Fruit fly (Drosophila melanogaster) whole organism, embryonic: ENCODE results near the gene fry.

Experiments
- Adf1 ChIP-seq: fragments of 200-800 bp; sonication (Bioruptor generic); IDR thresholded peaks from 2 replicates; pipeline ENCODE4 v1.3.6; 2022; ENCODE audit warnings: missing biosample characterization, missing genetic modification characterization
- Atf-2 ChIP-seq: fragments of 200-800 bp; sonication (Bioruptor generic); optimal IDR thresholded peaks from 2 replicates; lab custom pipeline; 2016; ENCODE audit warnings: missing biosample characterization, missing genetic modification characterization
- B-H1 ChIP-seq: fragments of 200-800 bp; sonication (Bioruptor generic); IDR thresholded peaks from 3 replicates; pipeline ENCODE4 v1.3.6; 2022; ENCODE audit warnings: missing biosample characterization, missing genetic modification characterization
- BEAF-32 ChIP-seq: fragments of 200-800 bp; sonication (Bioruptor generic); optimal IDR thresholded peaks from 3 replicates; lab custom pipeline; 2017; ENCODE audit warnings: missing biosample characterization, missing genetic modification characterization, mild to moderate bottlenecking, moderate library complexity, missing genetic modification reagents
- BtbVII ChIP-seq: fragments of 200-800 bp; sonication (Bioruptor generic); optimal IDR thresholded peaks from 3 replicates; lab custom pipeline; 2017; ENCODE audit warnings: missing biosample characterization, mild to moderate bottlenecking, missing genetic modification characterization
- CG11695 ChIP-seq: fragments of 200-800 bp; sonication (Bioruptor generic); IDR thresholded peaks from 3 replicates; pipeline ENCODE4 v1.3.6; 2022; ENCODE audit warnings: missing biosample characterization, missing genetic modification characterization
- CG12219 ChIP-seq: fragments of 200-800 bp; sonication (Bioruptor generic); optimal IDR thresholded peaks from 3 replicates; lab custom pipeline; 2018; ENCODE audit warnings: missing biosample characterization, mild to moderate bottlenecking, missing genetic modification characterization
- CG12236 ChIP-seq: fragments of 200-800 bp; sonication (Bioruptor generic); optimal IDR thresholded peaks from 2 replicates; lab custom pipeline; 2016; ENCODE audit warnings: missing biosample characterization, missing genetic modification characterization
- CG12744 ChIP-seq: fragments of 200-800 bp; sonication (Bioruptor generic); optimal IDR thresholded peaks from 2 replicates; lab custom pipeline; 2016; ENCODE audit warnings: missing biosample characterization, missing genetic modification characterization
- CG14050 ChIP-seq: fragments of 200-800 bp; sonication (Bioruptor generic); IDR thresholded peaks from 3 replicates; pipeline ENCODE4 v1.3.6; 2022; ENCODE audit warnings: missing biosample characterization, missing genetic modification characterization
- CG16779 ChIP-seq: fragments of 200-800 bp; sonication (Bioruptor generic); IDR thresholded peaks from 2 replicates; pipeline ENCODE4 v1.3.6; 2022; ENCODE audit warnings: missing biosample characterization, missing genetic modification characterization
- CG17612 ChIP-seq: fragments of 200-800 bp; sonication (Bioruptor generic); IDR thresholded peaks from 2 replicates; pipeline ENCODE4 v1.3.6; 2022; ENCODE audit warnings: missing biosample characterization, missing genetic modification characterization
- CG1792 ChIP-seq: fragments of 200-800 bp; sonication (Bioruptor generic); optimal IDR thresholded peaks from 2 replicates; lab custom pipeline; 2016; ENCODE audit warnings: missing biosample characterization, missing genetic modification characterization
- CG2116 ChIP-seq: fragments of 200-800 bp; sonication (Bioruptor generic); optimal IDR thresholded peaks from 3 replicates; lab custom pipeline; 2018; ENCODE audit warnings: missing biosample characterization, mild to moderate bottlenecking, missing genetic modification characterization
- CG33213 ChIP-seq: fragments of 200-800 bp; sonication (Bioruptor generic); optimal IDR thresholded peaks from 3 replicates; lab custom pipeline; 2016; ENCODE audit warnings: missing biosample characterization, missing genetic modification characterization
- CG4617 ChIP-seq: fragments of 200-800 bp; sonication (Bioruptor generic); optimal IDR thresholded peaks from 3 replicates; lab custom pipeline; 2016; ENCODE audit warnings: missing biosample characterization, missing genetic modification characterization, borderline replicate concordance
- CG7556 ChIP-seq: fragments of 200-800 bp; sonication (Bioruptor generic); optimal IDR thresholded peaks from 2 replicates; lab custom pipeline; 2017; ENCODE audit warnings: missing biosample characterization, mild to moderate bottlenecking, missing genetic modification characterization
- CG7786 ChIP-seq: fragments of 200-800 bp; sonication (Bioruptor generic); optimal IDR thresholded peaks from 2 replicates; lab custom pipeline; 2016; ENCODE audit warnings: missing biosample characterization, missing genetic modification characterization
- CG9797 ChIP-seq: fragments of 200-800 bp; sonication (Bioruptor generic); optimal IDR thresholded peaks from 3 replicates; lab custom pipeline; 2018; ENCODE audit warnings: missing biosample characterization, mild to moderate bottlenecking, missing genetic modification characterization
- CG9876 ChIP-seq: fragments of 200-800 bp; sonication (Bioruptor generic); optimal IDR thresholded peaks from 2 replicates; lab custom pipeline; 2016; ENCODE audit warnings: missing biosample characterization, missing genetic modification characterization
- Dad ChIP-seq: fragments of 200-800 bp; sonication (Bioruptor generic); optimal IDR thresholded peaks from 3 replicates; lab custom pipeline; 2016; ENCODE audit warnings: missing biosample characterization, missing genetic modification characterization
- Dp ChIP-seq: fragments of 200-800 bp; sonication (Bioruptor generic); optimal IDR thresholded peaks from 2 replicates; lab custom pipeline; 2018; ENCODE audit warnings: missing biosample characterization, mild to moderate bottlenecking, missing genetic modification characterization, moderate library complexity
- E2f2 ChIP-seq: fragments of 200-800 bp; sonication (Bioruptor generic); IDR thresholded peaks from 2 replicates; pipeline ENCODE4 v1.3.6; 2022; ENCODE audit warnings: missing biosample characterization, missing genetic modification characterization
- Ets65A ChIP-seq: fragments of 200-800 bp; sonication (Bioruptor generic); peaks from one replicate; lab custom pipeline; 2016; ENCODE audit warnings: missing biosample characterization, missing genetic modification characterization
- HLH3B ChIP-seq: fragments of 200-800 bp; sonication (Bioruptor generic); IDR thresholded peaks from 2 replicates; pipeline ENCODE4 v1.3.6; 2022; ENCODE audit warnings: missing biosample characterization, missing genetic modification characterization
- HmgZ ChIP-seq: fragments of 200-800 bp; sonication (Bioruptor generic); optimal IDR thresholded peaks from 2 replicates; lab custom pipeline; 2018; ENCODE audit warnings: missing biosample characterization, mild to moderate bottlenecking, missing genetic modification characterization
- Hr3 ChIP-seq: fragments of 200-800 bp; sonication (Bioruptor generic); optimal IDR thresholded peaks from 3 replicates; lab custom pipeline; 2016; ENCODE audit warnings: missing biosample characterization, missing genetic modification characterization
- Jarid2 ChIP-seq: fragments of 200-800 bp; sonication (Bioruptor generic); optimal IDR thresholded peaks from 3 replicates; lab custom pipeline; 2017; ENCODE audit warnings: mild to moderate bottlenecking, missing biosample characterization, missing genetic modification reagents, missing genetic modification characterization
- MESR4 ChIP-seq: fragments of 200-800 bp; sonication (Bioruptor generic); optimal IDR thresholded peaks from 2 replicates; lab custom pipeline; 2018; ENCODE audit warnings: missing biosample characterization, mild to moderate bottlenecking, missing genetic modification characterization, moderate library complexity
- Max ChIP-seq: fragments of 200-800 bp; sonication (Bioruptor generic); optimal IDR thresholded peaks from 2 replicates; lab custom pipeline; 2016; ENCODE audit warnings: missing biosample characterization, mild to moderate bottlenecking, missing genetic modification characterization
- Mrtf ChIP-seq: fragments of 200-800 bp; sonication (Bioruptor generic); IDR thresholded peaks from 3 replicates; pipeline ENCODE4 v1.3.6; 2022; ENCODE audit warnings: missing biosample characterization, missing genetic modification characterization
- NfI ChIP-seq: fragments of 200-800 bp; sonication (Bioruptor generic); optimal IDR thresholded peaks from 3 replicates; lab custom pipeline; 2018; ENCODE audit warnings: missing biosample characterization, mild to moderate bottlenecking, missing genetic modification characterization, moderate library complexity
- Pdp1 ChIP-seq, 2 experiments: fragments of 200-800 bp; sonication (Bioruptor generic); optimal IDR thresholded peaks; 3 replicates each; lab custom pipeline; 2016; ENCODE audit warnings: missing biosample characterization in 2 of 2, missing genetic modification characterization in 2 of 2, mild to moderate bottlenecking in 1 of 2, moderate library complexity in 1 of 2
- Usf ChIP-seq: fragments of 200-800 bp; sonication (Bioruptor generic); optimal IDR thresholded peaks from 2 replicates; lab custom pipeline; 2017; ENCODE audit warnings: missing genotype, missing biosample characterization, missing genetic modification characterization
- Xbp1 ChIP-seq: fragments of 200-800 bp; sonication (Bioruptor generic); optimal IDR thresholded peaks from 3 replicates; lab custom pipeline; 2016; ENCODE audit warnings: missing biosample characterization, mild to moderate bottlenecking, missing genetic modification characterization
- chif ChIP-seq, 2 experiments: fragments of 200-800 bp; sonication (Bioruptor generic); optimal IDR thresholded peaks; 3 replicates each; lab custom pipeline; 2016; ENCODE audit warnings: missing biosample characterization in 2 of 2, missing genetic modification characterization in 2 of 2
- dati ChIP-seq: fragments of 200-800 bp; sonication (Bioruptor generic); IDR thresholded peaks from 2 replicates; pipeline ENCODE4 v1.3.6; 2022; ENCODE audit warnings: missing biosample characterization, missing genetic modification characterization
- dpn ChIP-seq, 2 experiments: fragments of 200-800 bp; sonication (Bioruptor generic); optimal IDR thresholded peaks; 3 replicates each; lab custom pipeline; 2016; ENCODE audit warnings: missing biosample characterization in 2 of 2, missing genetic modification characterization in 2 of 2
- ems ChIP-seq: fragments of 200-800 bp; sonication (Bioruptor generic); optimal IDR thresholded peaks from 3 replicates; lab custom pipeline; 2016; ENCODE audit warnings: missing biosample characterization, missing genetic modification characterization
- gfzf ChIP-seq: fragments of 200-800 bp; sonication (Bioruptor generic); optimal IDR thresholded peaks from 2 replicates; lab custom pipeline; 2016; ENCODE audit warnings: missing biosample characterization, mild to moderate bottlenecking, missing genetic modification characterization, moderate library complexity
- klu ChIP-seq: fragments of 200-800 bp; sonication (Bioruptor generic); IDR thresholded peaks from 2 replicates; pipeline ENCODE4 v1.3.6; 2022; ENCODE audit warnings: missing biosample characterization, missing genetic modification characterization
- knrl ChIP-seq: fragments of 200-800 bp; sonication (Bioruptor generic); IDR thresholded peaks from 3 replicates; pipeline ENCODE4 v1.3.6; 2022; ENCODE audit warnings: missing biosample characterization, missing genetic modification characterization; ENCODE audit not compliant: partially characterized antibody
- nau ChIP-seq: fragments of 200-800 bp; sonication (Bioruptor generic); optimal IDR thresholded peaks from 3 replicates; lab custom pipeline; 2017; ENCODE audit warnings: missing biosample characterization, mild to moderate bottlenecking, missing genetic modification characterization, missing genetic modification reagents
- odd ChIP-seq: fragments of 200-800 bp; sonication (Bioruptor generic); optimal IDR thresholded peaks from 2 replicates; lab custom pipeline; 2017; ENCODE audit warnings: missing biosample characterization, mild to moderate bottlenecking, missing genetic modification characterization
- pfk ChIP-seq: fragments of 200-800 bp; sonication (Bioruptor generic); optimal IDR thresholded peaks from 2 replicates; lab custom pipeline; 2018; ENCODE audit warnings: missing biosample characterization, mild to moderate bottlenecking, missing genetic modification characterization, moderate library complexity
- pho ChIP-seq: fragments of 200-800 bp; sonication (Bioruptor generic); optimal IDR thresholded peaks from 2 replicates; lab custom pipeline; 2016; ENCODE audit warnings: missing biosample characterization, missing genetic modification characterization
- salm ChIP-seq: fragments of 200-800 bp; sonication (Bioruptor generic); optimal IDR thresholded peaks from 2 replicates; lab custom pipeline; 2018; ENCODE audit warnings: missing biosample characterization, mild to moderate bottlenecking, missing genetic modification characterization
- stwl ChIP-seq: fragments of 200-800 bp; sonication (Bioruptor generic); optimal IDR thresholded peaks from 3 replicates; lab custom pipeline; 2018; ENCODE audit warnings: missing biosample characterization, mild to moderate bottlenecking, missing genetic modification characterization, moderate library complexity
- toy ChIP-seq: fragments of 200-800 bp; sonication (Bioruptor generic); IDR thresholded peaks from 2 replicates; pipeline ENCODE4 v1.3.6; 2022; ENCODE audit warnings: missing biosample characterization, missing genetic modification characterization
- vnd ChIP-seq: fragments of 200-800 bp; sonication (Bioruptor generic); IDR thresholded peaks from 3 replicates; pipeline ENCODE4 v1.3.6; 2022; ENCODE audit warnings: missing biosample characterization, missing genetic modification characterization; ENCODE audit not compliant: partially characterized antibody

Gene fry

dm6 chr3L:9637812-9638211 is 41.1 kb downstream of the fry start, which contains the start of gene CG8329:
Gene CG8329 (plus strand): TSS chr3L:9638112.
- TF ChIP-seq nau (no peak), odd (GFP tag; lab: Kevin White, UChicago) (no peak), CG17612 (GFP tag; lab: Robert Waterston, UW) (no peak), Atf-2 (GFP tag; lab: Kevin White, UChicago) (no peak), CG12744 (GFP tag; lab: Kevin White, UChicago) (no peak)

- TF ChIP-seq stwl (tag; lab: Kevin White, UChicago) (peak; percentile 63), CG33213 (GFP tag; lab: Kevin White, UChicago) (peak; percentile 17), Pdp1 (GFP tag; optimal IDR thresholded peaks at IDR 0.05; lab: Kevin White, UChicago) (no peak), Adf1 (GFP tag; lab: Robert Waterston, UW) (no peak), MESR4 (GFP tag; lab: Kevin White, UChicago) (peak; percentile 64), BEAF-32 (GFP tag; lab: Kevin White, UChicago) (peak; percentile 42), vnd (GFP tag; lab: Robert Waterston, UW) (0 out of 3 replicates have a peak, but pooled peaks have one; percentile 23), knrl (GFP tag; lab: Robert Waterston, UW) (peak; percentile 54; the same call in 2 of the 3 replicates), CG9797 (GFP tag; lab: Kevin White, UChicago) (peak; percentile 62), Usf (GFP tag; lab: Kevin White, UChicago) (no peak), CG12236 (GFP tag; lab: Kevin White, UChicago) (no peak), toy (GFP tag; lab: Robert Waterston, UW) (no peak), CG9876 (GFP tag; lab: Kevin White, UChicago) (no peak), Max (GFP tag; lab: Kevin White, UChicago) (no peak), Dad (GFP tag; lab: Kevin White, UChicago) (no peak), CG12219 (GFP tag; lab: Kevin White, UChicago) (no peak), HLH3B (GFP tag; lab: Robert Waterston, UW) (no peak), pho (GFP tag; lab: Kevin White, UChicago) (no peak), ems (GFP tag; lab: Kevin White, UChicago) (no peak), chif (GFP tag; optimal IDR thresholded peaks at IDR 0.05; lab: Kevin White, UChicago) (no peak), salm (tag; lab: Kevin White, UChicago) (no peak), dati (GFP tag; lab: Robert Waterston, UW) (no peak), klu (GFP tag; lab: Robert Waterston, UW) (no peak), Hr3 (GFP tag; lab: Kevin White, UChicago) (no peak), HmgZ (peak; percentile 54), BtbVII (GFP tag; lab: Kevin White, UChicago) (no peak), gfzf (GFP tag; lab: Kevin White, UChicago) (peak; percentile 87), CG1792 (no peak), NfI (GFP tag; lab: Kevin White, UChicago) (no peak), CG16779 (GFP tag; lab: Robert Waterston, UW) (no peak), CG7786 (GFP tag; lab: Kevin White, UChicago) (no peak), CG7556 (GFP tag; lab: Kevin White, UChicago) (no peak), Ets65A (no peak), CG4617 (GFP tag; lab: Kevin White, UChicago) (peak; percentile 59), CG14050 (no peak), E2f2 (peak; percentile 45; the same call in 1 of the 2 replicates), Dp (GFP tag; lab: Kevin White, UChicago) (peak; percentile 42), Mrtf (no peak), Xbp1 (GFP tag; lab: Kevin White, UChicago) (no peak), CG2116 (GFP tag; lab: Kevin White, UChicago) (peak; percentile 19), Jarid2 (GFP tag; lab: Kevin White, UChicago) (no peak), pfk (GFP tag; lab: Kevin White, UChicago) (no peak), CG11695 (GFP tag; lab: Robert Waterston, UW) (no peak), dpn (GFP tag; optimal IDR thresholded peaks at IDR 0.05; lab: Kevin White, UChicago) (no peak), B-H1 (GFP tag; lab: Robert Waterston, UW) (no peak)
These were observed 49.0 kb downstream of the fry start for dm6 chr3L:9629910-9630309.
